Worm (Caenorhabditis elegans) whole organism, L4 larva: ENCODE measurements around the gene ZK686.5.

Experiments used
- F49E8.2 ChIP-seq: sonication (generic microtip); optimal IDR thresholded peaks from 2 replicates; lab custom pipeline; 2016; ENCODE audit warnings: missing compliant biosample characterization, mild to moderate bottlenecking, missing genetic modification characterization, borderline replicate concordance
- ama-1 ChIP-seq: fragments of 150-350 bp; optimal IDR thresholded peaks from 2 replicates; lab custom pipeline; 2014; ENCODE audit warnings: inconsistent platforms, mixed read lengths
- ceh-28 ChIP-seq: fragments of 150-350 bp; optimal IDR thresholded peaks from 2 replicates; lab custom pipeline; 2014; ENCODE audit warnings: missing biosample characterization, missing genetic modification reagents, missing genetic modification characterization
- ceh-32 ChIP-seq: sonication (generic microtip); optimal IDR thresholded peaks from 2 replicates; lab custom pipeline; 2016; ENCODE audit warnings: mild to moderate bottlenecking, missing genetic modification characterization, missing compliant biosample characterization; ENCODE audit not compliant: poor library complexity
- ces-1 ChIP-seq: fragments of 150-350 bp; sonication (generic microtip); optimal IDR thresholded peaks from 4 replicates; lab custom pipeline; 2014; ENCODE audit warnings: missing biosample characterization, missing genetic modification reagents, missing genetic modification characterization
- daf-8 ChIP-seq: fragments of 200-800 bp; sonication (Bioruptor generic); IDR thresholded peaks from 2 replicates; pipeline ENCODE4 v1.3.6; 2022; ENCODE audit warnings: missing genetic modification characterization, missing compliant biosample characterization
- lin-39 ChIP-seq: fragments of 150-350 bp; optimal IDR thresholded peaks from 2 replicates; lab custom pipeline; 2014; ENCODE audit warnings: missing biosample characterization, missing genetic modification reagents, missing genetic modification characterization
- nhr-11 ChIP-seq: fragments of 150-350 bp; optimal IDR thresholded peaks from 2 replicates; lab custom pipeline; 2014; ENCODE audit warnings: missing biosample characterization, missing genetic modification characterization
- nhr-25 ChIP-seq: sonication (generic microtip); optimal IDR thresholded peaks from 2 replicates; lab custom pipeline; 2017; ENCODE audit warnings: missing genetic modification characterization, mild to moderate bottlenecking, missing compliant biosample characterization, antibody characterized with exemption, moderate library complexity, borderline replicate concordance; ENCODE audit not compliant: insufficient read depth
- skn-1 ChIP-seq: fragments of 150-350 bp; optimal IDR thresholded peaks from 2 replicates; lab custom pipeline; 2014; ENCODE audit warnings: missing biosample characterization, missing genetic modification characterization
- unc-39 ChIP-seq: sonication (generic microtip); optimal IDR thresholded peaks from 2 replicates; lab custom pipeline; 2017; ENCODE audit warnings: missing biosample characterization, missing genetic modification characterization
- zfp-3 ChIP-seq: fragments of 200-800 bp; sonication (Bioruptor generic); conservative IDR thresholded peaks from 2 replicates; pipeline ENCODE4 v1.3.6; 2022; ENCODE audit warnings: missing genetic modification reagents, missing genetic modification characterization, missing compliant biosample characterization

DNA sequence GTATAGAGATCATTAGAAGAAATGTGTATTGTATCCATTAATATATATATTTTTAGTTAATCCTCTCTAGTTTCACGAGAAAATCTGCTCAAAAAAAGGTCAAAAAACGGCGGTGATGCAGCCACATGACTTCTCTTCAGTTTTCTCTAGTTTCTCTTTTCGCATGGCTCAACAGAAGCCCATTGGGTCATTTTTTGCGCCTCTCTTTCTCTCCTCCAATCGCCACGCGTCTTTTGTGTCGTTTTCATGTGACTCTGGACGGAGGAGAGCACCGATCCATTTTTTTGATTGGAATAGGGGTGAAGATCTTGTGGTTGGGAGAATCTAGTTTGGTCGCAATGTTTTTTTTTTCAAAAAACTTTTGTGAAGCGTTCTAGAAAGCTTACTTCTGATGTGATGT, 46.5 kb downstream of the ZK686.5 start:
- TF ChIP-seq skn-1 (no peak), daf-8 (GFP tag; lab: Robert Waterston, UW) (no peak), nhr-25 (no peak), ceh-28 (tag; lab: Kevin White, UChicago) (no peak), ceh-32 (no peak), ama-1 (lab: Kevin White, UChicago) (no peak), nhr-11 (tag; lab: Kevin White, UChicago) (peak; percentile 66), lin-39 (tag; lab: Kevin White, UChicago) (no peak), zfp-3 (GFP tag; lab: Robert Waterston, UW) (no peak), ces-1 (GFP tag; lab: Kevin White, UChicago) (no peak), unc-39 (tag; lab: Kevin White, UChicago) (no peak), F49E8.2 (tag; lab: Kevin White, UChicago) (no peak)
